Worm (Caenorhabditis elegans) whole organism, young adult: ENCODE results near the gene srw-97.

Source experiments
- C17E4.6 ChIP-seq: fragments of 200-800 bp; sonication (Bioruptor generic); IDR thresholded peaks from 2 replicates; pipeline ENCODE4 v1.3.6; 2022; ENCODE audit warnings: missing genetic modification reagents, missing genetic modification characterization, missing compliant biosample characterization
- D2030.7 ChIP-seq: fragments of 200-800 bp; sonication (Bioruptor generic); IDR thresholded peaks from 2 replicates; pipeline ENCODE4 v1.3.6; 2022; ENCODE audit warnings: missing genetic modification reagents, missing genetic modification characterization, missing compliant biosample characterization
- F22D6.2 ChIP-seq: sonication (generic microtip); optimal IDR thresholded peaks from 2 replicates; lab custom pipeline; 2016; ENCODE audit warnings: mild to moderate bottlenecking, missing genetic modification characterization, missing compliant biosample characterization
- F23B12.7 ChIP-seq: sonication (generic microtip); optimal IDR thresholded peaks from 2 replicates; lab custom pipeline; 2017; ENCODE audit warnings: missing genetic modification characterization, mild to moderate bottlenecking, missing compliant biosample characterization, antibody characterized with exemption, moderate library complexity; ENCODE audit not compliant: insufficient read depth
- F57A8.1 ChIP-seq: fragments of 200-800 bp; sonication (Bioruptor generic); optimal IDR thresholded peaks from 2 replicates; lab custom pipeline; 2018; ENCODE audit warnings: mild to moderate bottlenecking, missing genetic modification characterization, moderate library complexity, missing compliant biosample characterization
- F57C9.4 ChIP-seq: sonication (generic microtip); optimal IDR thresholded peaks from 2 replicates; lab custom pipeline; 2017; ENCODE audit warnings: mild to moderate bottlenecking, missing genetic modification characterization, missing compliant biosample characterization
- K11D2.4 ChIP-seq: fragments of 200-800 bp; sonication (Bioruptor generic); IDR thresholded peaks from 2 replicates; pipeline ENCODE4 v1.3.6; 2022; ENCODE audit warnings: missing genetic modification reagents, missing genetic modification characterization, missing compliant biosample characterization
- T07F8.4 ChIP-seq: sonication (generic microtip); optimal IDR thresholded peaks from 2 replicates; lab custom pipeline; 2016; ENCODE audit warnings: mild to moderate bottlenecking, missing genetic modification characterization, moderate library complexity, missing compliant biosample characterization
- Y53G8AR.9 ChIP-seq: fragments of 200-800 bp; sonication (Bioruptor generic); conservative IDR thresholded peaks from 2 replicates; pipeline ENCODE4 v1.3.6; 2022; ENCODE audit warnings: missing genetic modification reagents, missing genetic modification characterization, missing compliant biosample characterization
- ZK185.1 ChIP-seq: sonication (generic microtip); optimal IDR thresholded peaks from 2 replicates; lab custom pipeline; 2016; ENCODE audit warnings: mild to moderate bottlenecking, missing genetic modification characterization, missing compliant biosample characterization; ENCODE audit not compliant: poor library complexity, severe bottlenecking
- aptf-3 ChIP-seq: fragments of 200-800 bp; sonication (Bioruptor generic); IDR thresholded peaks from 2 replicates; pipeline ENCODE4 v1.3.6; 2022; ENCODE audit warnings: missing genetic modification characterization, missing compliant biosample characterization
- ccch-3 ChIP-seq: fragments of 200-800 bp; sonication (Bioruptor generic); optimal IDR thresholded peaks from 2 replicates; lab custom pipeline; 2018; ENCODE audit warnings: mild to moderate bottlenecking, missing genetic modification characterization, missing compliant biosample characterization
- ceh-91 ChIP-seq: fragments of 200-800 bp; sonication (Bioruptor generic); IDR thresholded peaks from 2 replicates; pipeline ENCODE4 v1.3.6; 2022; ENCODE audit warnings: missing genetic modification reagents, missing genetic modification characterization, missing compliant biosample characterization
- dox-1 ChIP-seq: fragments of 200-800 bp; sonication (Bioruptor generic); IDR thresholded peaks from 2 replicates; pipeline ENCODE4 v1.3.6; 2022; ENCODE audit warnings: missing genetic modification reagents, missing genetic modification characterization, missing compliant biosample characterization
- dpl-1 ChIP-seq: fragments of 150-350 bp; optimal IDR thresholded peaks from 2 replicates; lab custom pipeline; 2014; ENCODE audit warnings: missing biosample characterization, missing genetic modification reagents, missing genetic modification characterization
- egrh-3 ChIP-seq: fragments of 200-800 bp; sonication (Bioruptor generic); IDR thresholded peaks from 2 replicates; pipeline ENCODE4 v1.3.6; 2022; ENCODE audit warnings: missing genetic modification reagents, missing genetic modification characterization, missing compliant biosample characterization
- hmg-20 ChIP-seq: fragments of 200-800 bp; sonication (Bioruptor generic); IDR thresholded peaks from 2 replicates; pipeline ENCODE4 v1.3.6; 2022; ENCODE audit warnings: missing genetic modification reagents, missing genetic modification characterization, missing compliant biosample characterization
- let-526 ChIP-seq: fragments of 200-800 bp; sonication (Bioruptor generic); IDR thresholded peaks from 2 replicates; pipeline ENCODE4 v1.3.6; 2022; ENCODE audit warnings: missing genetic modification reagents, missing genetic modification characterization, missing compliant biosample characterization
- lin-26 ChIP-seq: fragments of 200-800 bp; sonication (Bioruptor generic); IDR thresholded peaks from 2 replicates; pipeline ENCODE4 v1.3.6; 2022; ENCODE audit warnings: missing genetic modification reagents, missing genetic modification characterization, missing compliant biosample characterization
- lir-1 ChIP-seq: fragments of 200-800 bp; sonication (Bioruptor generic); conservative IDR thresholded peaks from 2 replicates; pipeline ENCODE4 v1.3.6; 2022; ENCODE audit warnings: missing genetic modification reagents, missing genetic modification characterization, missing compliant biosample characterization
- lsl-1 ChIP-seq: fragments of 200-800 bp; sonication (Bioruptor generic); optimal IDR thresholded peaks from 2 replicates; lab custom pipeline; 2018; ENCODE audit warnings: mild to moderate bottlenecking, missing genetic modification characterization, moderate library complexity, missing compliant biosample characterization
- mcd-1 ChIP-seq: fragments of 200-800 bp; sonication (Bioruptor generic); IDR thresholded peaks from 2 replicates; pipeline ENCODE4 v1.3.6; 2022; ENCODE audit warnings: missing genetic modification reagents, missing genetic modification characterization, missing compliant biosample characterization
- nfya-2 ChIP-seq: fragments of 200-800 bp; sonication (Bioruptor generic); IDR thresholded peaks from 2 replicates; pipeline ENCODE4 v1.3.6; 2022; ENCODE audit warnings: missing genetic modification reagents, missing genetic modification characterization, missing compliant biosample characterization
- nhr-80 ChIP-seq: sonication (generic microtip); optimal IDR thresholded peaks from 2 replicates; lab custom pipeline; 2016; ENCODE audit warnings: missing genetic modification characterization, missing compliant biosample characterization
- pbrm-1 ChIP-seq: fragments of 200-800 bp; sonication (Bioruptor generic); IDR thresholded peaks from 2 replicates; pipeline ENCODE4 v1.3.6; 2022; ENCODE audit warnings: missing genetic modification reagents, missing genetic modification characterization, missing compliant biosample characterization
- rpc-1 ChIP-seq, 2 experiments: fragments of 150-350 bp in 1 of 2; sonication (generic microtip) in 1 of 2; optimal IDR thresholded peaks; 2 replicates each; lab custom pipeline; 2014 to 2018; ENCODE audit warnings: missing biosample characterization in 1 of 2, missing genetic modification characterization in 1 of 2, missing genetic modification reagents in 1 of 2, missing genotype in 1 of 2
- snpc-1.3 ChIP-seq: sonication (generic microtip); optimal IDR thresholded peaks from 2 replicates; lab custom pipeline; 2017; ENCODE audit warnings: missing genetic modification characterization, mild to moderate bottlenecking, missing compliant biosample characterization, antibody characterized with exemption, moderate library complexity, missing genotype, missing genetic modification reagents; ENCODE audit not compliant: insufficient read depth
- zfh-2 ChIP-seq: fragments of 200-800 bp; sonication (Bioruptor generic); conservative IDR thresholded peaks from 2 replicates; pipeline ENCODE4 v1.3.6; 2022; ENCODE audit warnings: missing genetic modification reagents, missing genetic modification characterization, missing compliant biosample characterization
- ztf-25 ChIP-seq: fragments of 200-800 bp; sonication (Bioruptor generic); IDR thresholded peaks from 2 replicates; pipeline ENCODE4 v1.3.6; 2022; ENCODE audit warnings: missing genetic modification reagents, missing genetic modification characterization, missing compliant biosample characterization

Gene srw-97

DNA sequence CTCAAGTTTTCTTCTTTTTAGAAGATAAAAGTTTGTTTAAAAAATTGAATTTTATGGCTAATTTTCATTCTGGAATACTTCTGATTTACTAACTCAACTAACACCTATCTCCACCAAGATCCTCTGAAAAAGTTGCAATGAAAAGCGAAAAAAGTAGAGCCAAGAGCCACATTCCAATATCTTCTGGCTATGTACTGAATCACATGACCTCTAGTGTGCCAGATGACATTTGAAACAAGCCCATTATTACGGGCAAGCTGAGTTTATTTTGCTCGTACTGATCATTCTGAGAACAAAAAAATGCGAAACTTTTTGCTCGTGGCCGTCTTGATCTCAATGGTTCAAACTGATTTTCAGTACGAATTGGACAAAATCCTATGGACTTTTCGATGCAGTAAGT, 10.3 kb upstream of the srw-97 start, which contains the start of gene irld-36:
TSS of gene irld-36 (plus strand) at position 301 of the 400 bp plus-strand sequence.
- TF ChIP-seq aptf-3 (GFP tag; lab: Robert Waterston, UW) = no peak
- TF ChIP-seq ZK185.1 (tag; lab: Kevin White, UChicago) = no peak
- TF ChIP-seq let-526 (GFP tag; lab: Robert Waterston, UW) = no peak
- TF ChIP-seq, all 124 proteins: peak for 0

DNA sequence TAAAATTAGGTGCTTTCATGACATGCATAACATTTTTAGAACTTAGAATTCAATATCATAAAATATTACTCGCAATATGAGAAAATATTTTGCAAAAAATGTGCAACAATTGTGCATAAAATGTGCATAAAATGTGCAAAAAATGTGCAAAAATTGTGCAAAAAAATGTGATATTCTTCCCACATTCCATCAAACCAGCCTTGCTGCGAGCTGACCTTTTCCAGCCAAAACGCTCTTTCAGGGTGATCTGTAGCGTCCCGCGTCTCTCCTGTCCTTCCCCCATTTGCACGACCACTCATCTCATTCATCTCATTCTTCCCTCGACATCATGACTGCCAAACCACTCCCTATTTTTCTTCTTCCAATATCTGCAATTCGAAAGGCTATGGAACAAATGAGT, 7.3 kb upstream of the srw-97 start, which contains the start of gene fbxb-17:
TSS of gene fbxb-17 (plus strand) at position 301 of the 400 bp plus-strand sequence.
- TF ChIP-seq ZK185.1 (tag; lab: Kevin White, UChicago) (no peak), F57A8.1 (GFP tag; lab: Kevin White, UChicago) (no peak), ceh-91 (GFP tag; lab: Robert Waterston, UW) (no peak), pbrm-1 (GFP tag; lab: Robert Waterston, UW) (no peak), mcd-1 (GFP tag; lab: Robert Waterston, UW) (no peak), ccch-3 (GFP tag; lab: Kevin White, UChicago) (no peak), lsl-1 (GFP tag; lab: Kevin White, UChicago) (no peak)

DNA sequence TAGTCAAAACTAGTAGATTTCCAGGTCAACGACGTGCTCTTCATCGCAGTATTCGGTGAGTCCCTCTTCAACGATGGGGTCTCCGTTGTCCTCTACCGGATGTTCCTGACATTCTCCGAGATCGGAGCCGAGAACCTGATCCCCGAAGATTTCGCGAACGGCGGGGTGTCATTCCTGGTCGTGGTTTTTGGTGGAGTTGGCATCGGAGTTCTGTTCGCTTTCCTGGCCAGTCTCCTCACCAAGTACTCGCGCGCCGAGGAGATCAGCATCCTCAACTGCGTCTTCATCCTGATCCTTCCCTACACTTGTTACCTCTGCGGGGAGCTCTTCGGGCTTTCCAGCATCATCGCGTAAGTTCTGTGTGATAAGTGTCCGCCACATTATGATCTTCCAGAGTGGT, 3.9 kb upstream of the srw-97 start:
- TF ChIP-seq ZK185.1 (tag; lab: Kevin White, UChicago) = no peak
- TF ChIP-seq zfh-2 (GFP tag; lab: Robert Waterston, UW) = peak; percentile 29; the same call in 1 of the 2 replicates
- TF ChIP-seq F22D6.2 (tag; lab: Kevin White, UChicago) = no peak

DNA sequence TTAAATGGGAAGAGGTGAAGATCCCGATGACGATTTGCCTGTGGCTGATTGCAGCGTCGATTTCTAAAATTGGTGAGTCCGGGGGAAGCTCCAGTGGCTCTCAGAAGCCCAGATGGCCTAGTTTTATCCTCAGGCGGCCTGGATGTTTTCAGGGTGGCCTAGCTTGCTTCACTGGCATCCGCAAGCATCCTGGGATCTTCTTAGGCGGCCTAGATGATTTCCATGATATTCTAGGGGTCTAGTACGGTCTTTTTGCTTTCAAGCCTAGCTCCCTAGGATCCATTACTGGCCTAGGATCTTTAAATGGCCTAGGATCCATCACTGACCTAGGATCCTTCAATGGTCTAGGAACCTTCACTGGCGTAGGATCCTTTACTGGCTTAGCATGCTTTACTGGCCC, 2.2 kb upstream of the srw-97 start:
- TF ChIP-seq zfh-2 (GFP tag; lab: Robert Waterston, UW) (0 out of 2 replicates have a peak, but pooled peaks have one; percentile 33), lin-26 (GFP tag; lab: Robert Waterston, UW) (no peak)

DNA sequence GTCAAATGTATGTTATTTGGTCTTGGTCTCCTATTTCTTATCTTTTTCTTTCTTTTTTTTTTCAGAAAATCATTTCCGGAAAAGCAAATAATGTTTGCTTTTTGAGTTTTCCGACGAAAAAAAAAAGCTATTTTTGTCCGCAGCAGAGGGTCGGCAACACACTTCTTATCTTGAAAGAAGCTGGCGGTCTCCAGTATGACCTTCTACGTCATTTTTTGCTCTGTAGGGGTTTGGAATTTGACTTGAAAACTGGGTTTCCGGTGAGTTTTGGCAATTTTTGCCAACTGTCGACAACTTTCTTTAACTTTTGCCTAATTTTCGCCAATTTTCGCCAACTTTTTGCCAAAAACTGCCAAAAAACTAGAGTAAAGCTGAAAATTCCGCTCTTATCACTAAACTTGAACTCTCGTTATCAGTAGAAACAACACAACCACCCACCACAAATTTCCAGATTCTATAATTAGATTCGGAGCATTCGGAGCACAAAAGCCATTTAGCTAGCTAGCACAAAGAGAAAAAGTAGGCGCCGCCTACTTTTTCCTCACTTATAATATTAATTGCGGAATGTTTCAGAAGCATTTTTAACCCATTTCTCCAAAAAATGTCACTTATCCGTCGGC, 1.6 kb upstream of the srw-97 start, which contains the start of gene nhx-6:
TSS of gene nhx-6 (plus strand) at position 570 of the 620 bp plus-strand sequence.
- TF ChIP-seq K11D2.4 (no peak), nhr-80 (tag; lab: Kevin White, UChicago) (peak; percentile 47), Y53G8AR.9 (no peak), ztf-25 (GFP tag; lab: Robert Waterston, UW) (no peak), C17E4.6 (GFP tag; lab: Robert Waterston, UW) (no peak), egrh-3 (no peak), F23B12.7 (no peak), dox-1 (GFP tag; lab: Robert Waterston, UW) (0 out of 2 replicates have a peak, but pooled peaks have one; percentile 17)

DNA sequence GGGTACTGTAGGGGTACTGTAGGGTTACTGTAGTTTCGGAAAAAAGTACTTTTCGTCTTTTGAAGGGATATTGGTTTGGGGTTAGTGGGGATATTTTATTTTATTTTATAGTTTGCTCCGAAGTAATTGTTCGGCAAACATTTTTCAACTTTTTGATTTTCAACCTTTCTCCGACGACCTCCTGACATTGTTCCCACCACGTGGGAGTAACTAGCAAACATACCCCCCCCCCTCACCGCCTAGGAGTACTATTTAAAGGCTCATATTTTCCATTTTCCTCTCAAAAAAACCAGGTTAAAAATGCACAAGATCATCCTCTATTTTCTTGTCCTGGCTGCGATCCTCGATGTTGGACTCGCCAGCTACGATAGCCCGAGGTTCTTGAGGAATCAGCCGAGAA, 2.8 kb downstream of the srw-97 start, which contains the start of gene srlf-29:
TSS of gene srlf-29 (plus strand) at position 301 of the 400 bp plus-strand sequence.
- no peak for TF ChIP-seq T07F8.4 (tag; lab: Kevin White, UChicago)
- TF ChIP-seq F57C9.4 (tag; lab: Kevin White, UChicago) = no peak
- no peak for TF ChIP-seq lir-1 (GFP tag; lab: Robert Waterston, UW)
- TF ChIP-seq D2030.7 = no peak
- no peak for TF ChIP-seq hmg-20 (GFP tag; lab: Robert Waterston, UW)
- TF ChIP-seq snpc-1.3 (tag; lab: Kevin White, UChicago) = no peak
- no peak for TF ChIP-seq C17E4.6 (GFP tag; lab: Robert Waterston, UW)
- no peak for TF ChIP-seq rpc-1 (optimal IDR thresholded peaks at IDR 0.05; lab: Kevin White, UChicago)
- TF ChIP-seq rpc-1 (tag; optimal IDR thresholded peaks at IDR 0.05; lab: Kevin White, UChicago) = no peak
- TF ChIP-seq dpl-1 = no peak
- TF ChIP-seq nfya-2 (GFP tag; lab: Robert Waterston, UW) = no peak
